Worm (Caenorhabditis elegans) whole organism, young adult: ENCODE results near the gene Y7A5A.24.

ENCODE experiments used
- B0019.2 ChIP-seq: fragments of 200-800 bp; sonication (Bioruptor generic); conservative IDR thresholded peaks from 2 replicates; pipeline ENCODE4 v1.3.6; 2022; ENCODE audit warnings: missing genetic modification reagents, missing genetic modification characterization, missing compliant biosample characterization
- B0261.1 ChIP-seq: sonication (generic microtip); optimal IDR thresholded peaks from 2 replicates; lab custom pipeline; 2016; ENCODE audit warnings: mild to moderate bottlenecking, missing genetic modification characterization, moderate library complexity, missing compliant biosample characterization
- B0336.3 ChIP-seq: fragments of 200-800 bp; sonication (Bioruptor generic); IDR thresholded peaks from 2 replicates; pipeline ENCODE4 v1.3.6; 2022; ENCODE audit warnings: missing genetic modification characterization, missing compliant biosample characterization
- C06A6.2 ChIP-seq: fragments of 200-800 bp; sonication (Bioruptor generic); conservative IDR thresholded peaks from 2 replicates; pipeline ENCODE4 v1.3.6; 2022; ENCODE audit warnings: missing genetic modification characterization, missing compliant biosample characterization
- C17E4.6 ChIP-seq: fragments of 200-800 bp; sonication (Bioruptor generic); IDR thresholded peaks from 2 replicates; pipeline ENCODE4 v1.3.6; 2022; ENCODE audit warnings: missing genetic modification reagents, missing genetic modification characterization, missing compliant biosample characterization
- F10E7.11 ChIP-seq: sonication (generic microtip); optimal IDR thresholded peaks from 2 replicates; lab custom pipeline; 2017; ENCODE audit warnings: mild to moderate bottlenecking, missing genetic modification characterization, moderate library complexity, missing compliant biosample characterization
- F33H1.4 ChIP-seq: fragments of 200-800 bp; sonication (Bioruptor generic); IDR thresholded peaks from 2 replicates; pipeline ENCODE4 v1.3.6; 2022; ENCODE audit warnings: missing genetic modification reagents, missing genetic modification characterization, missing compliant biosample characterization
- F57A8.1 ChIP-seq: fragments of 200-800 bp; sonication (Bioruptor generic); optimal IDR thresholded peaks from 2 replicates; lab custom pipeline; 2018; ENCODE audit warnings: mild to moderate bottlenecking, missing genetic modification characterization, moderate library complexity, missing compliant biosample characterization
- T07F8.4 ChIP-seq: sonication (generic microtip); optimal IDR thresholded peaks from 2 replicates; lab custom pipeline; 2016; ENCODE audit warnings: mild to moderate bottlenecking, missing genetic modification characterization, moderate library complexity, missing compliant biosample characterization
- Y53F4B.3 ChIP-seq: fragments of 200-800 bp; sonication (Bioruptor generic); IDR thresholded peaks from 2 replicates; pipeline ENCODE4 v1.3.6; 2022; ENCODE audit warnings: missing genetic modification reagents, missing genetic modification characterization, missing compliant biosample characterization
- Y56A3A.18 ChIP-seq: fragments of 200-800 bp; sonication (Bioruptor generic); IDR thresholded peaks from 2 replicates; pipeline ENCODE4 v1.3.6; 2022; ENCODE audit warnings: missing genetic modification reagents, missing genetic modification characterization, missing compliant biosample characterization
- Y67H2A.10 ChIP-seq: fragments of 200-800 bp; sonication (Bioruptor generic); conservative IDR thresholded peaks from 2 replicates; pipeline ENCODE4 v1.3.6; 2022; ENCODE audit warnings: missing genetic modification reagents, missing genetic modification characterization, missing compliant biosample characterization
- Y95B8A.8 ChIP-seq: fragments of 200-800 bp; sonication (Bioruptor generic); IDR thresholded peaks from 2 replicates; pipeline ENCODE4 v1.3.6; 2022; ENCODE audit warnings: missing genetic modification reagents, missing genetic modification characterization, missing compliant biosample characterization
- aptf-3 ChIP-seq: fragments of 200-800 bp; sonication (Bioruptor generic); IDR thresholded peaks from 2 replicates; pipeline ENCODE4 v1.3.6; 2022; ENCODE audit warnings: missing genetic modification characterization, missing compliant biosample characterization
- atf-7 ChIP-seq: sonication (generic microtip); optimal IDR thresholded peaks from 2 replicates; lab custom pipeline; 2017; ENCODE audit warnings: mild to moderate bottlenecking, missing genetic modification characterization, missing compliant biosample characterization
- athp-1 ChIP-seq: sonication (generic microtip); optimal IDR thresholded peaks from 2 replicates; lab custom pipeline; 2017; ENCODE audit warnings: mild to moderate bottlenecking, missing genetic modification characterization, missing compliant biosample characterization
- attf-3 ChIP-seq: fragments of 200-800 bp; sonication (Bioruptor generic); conservative IDR thresholded peaks from 2 replicates; pipeline ENCODE4 v1.3.6; 2022; ENCODE audit warnings: missing genetic modification reagents, missing genetic modification characterization, missing compliant biosample characterization
- bed-1 ChIP-seq: fragments of 200-800 bp; sonication (Bioruptor generic); IDR thresholded peaks from 2 replicates; pipeline ENCODE4 v1.3.6; 2022; ENCODE audit warnings: missing genetic modification reagents, missing genetic modification characterization, missing compliant biosample characterization
- ccch-3 ChIP-seq: fragments of 200-800 bp; sonication (Bioruptor generic); optimal IDR thresholded peaks from 2 replicates; lab custom pipeline; 2018; ENCODE audit warnings: mild to moderate bottlenecking, missing genetic modification characterization, missing compliant biosample characterization
- cebp-2 ChIP-seq: fragments of 200-800 bp; sonication (Bioruptor generic); IDR thresholded peaks from 2 replicates; pipeline ENCODE4 v1.3.6; 2022; ENCODE audit warnings: missing genetic modification characterization, missing compliant biosample characterization
- ceh-40 ChIP-seq: fragments of 200-800 bp; sonication (Bioruptor generic); IDR thresholded peaks from 2 replicates; pipeline ENCODE4 v1.3.6; 2022; ENCODE audit warnings: missing genetic modification characterization, missing compliant biosample characterization
- ceh-58 ChIP-seq: fragments of 200-800 bp; sonication (Bioruptor generic); IDR thresholded peaks from 2 replicates; pipeline ENCODE4 v1.3.6; 2022; ENCODE audit warnings: missing genetic modification characterization, missing compliant biosample characterization
- ceh-79 ChIP-seq: sonication (generic microtip); optimal IDR thresholded peaks from 2 replicates; lab custom pipeline; 2017; ENCODE audit warnings: mild to moderate bottlenecking, missing genetic modification characterization, missing compliant biosample characterization
- ceh-91 ChIP-seq: fragments of 200-800 bp; sonication (Bioruptor generic); IDR thresholded peaks from 2 replicates; pipeline ENCODE4 v1.3.6; 2022; ENCODE audit warnings: missing genetic modification reagents, missing genetic modification characterization, missing compliant biosample characterization
- dox-1 ChIP-seq: fragments of 200-800 bp; sonication (Bioruptor generic); IDR thresholded peaks from 2 replicates; pipeline ENCODE4 v1.3.6; 2022; ENCODE audit warnings: missing genetic modification reagents, missing genetic modification characterization, missing compliant biosample characterization
- dpff-1 ChIP-seq: sonication (generic microtip); optimal IDR thresholded peaks from 2 replicates; lab custom pipeline; 2017; ENCODE audit warnings: mild to moderate bottlenecking, missing genetic modification characterization, missing compliant biosample characterization
- egl-44 ChIP-seq: fragments of 200-800 bp; sonication (Bioruptor generic); IDR thresholded peaks from 2 replicates; pipeline ENCODE4 v1.3.6; 2022; ENCODE audit warnings: missing genetic modification reagents, missing genetic modification characterization, missing compliant biosample characterization
- hlh-12 ChIP-seq: sonication (generic microtip); optimal IDR thresholded peaks from 2 replicates; lab custom pipeline; 2016; ENCODE audit warnings: missing genetic modification characterization, missing compliant biosample characterization
- hrde-1 ChIP-seq: sonication (generic microtip); optimal IDR thresholded peaks from 2 replicates; lab custom pipeline; 2016; ENCODE audit warnings: missing genetic modification characterization, mild to moderate bottlenecking, missing compliant biosample characterization, moderate library complexity, missing genotype, missing genetic modification reagents, borderline replicate concordance
- lag-1 ChIP-seq: fragments of 200-800 bp; sonication (Bioruptor generic); IDR thresholded peaks from 2 replicates; pipeline ENCODE4 v1.3.6; 2022; ENCODE audit warnings: missing genetic modification reagents, missing genetic modification characterization, missing compliant biosample characterization
- let-526 ChIP-seq: fragments of 200-800 bp; sonication (Bioruptor generic); IDR thresholded peaks from 2 replicates; pipeline ENCODE4 v1.3.6; 2022; ENCODE audit warnings: missing genetic modification reagents, missing genetic modification characterization, missing compliant biosample characterization
- let-607 ChIP-seq, 2 experiments: fragments of 200-800 bp in 1 of 2; sonication (Bioruptor generic) in 1 of 2; sonication (generic microtip) in 1 of 2; optimal IDR thresholded peaks; 2 replicates each; lab custom pipeline; 2016 to 2018; ENCODE audit warnings: mild to moderate bottlenecking in 2 of 2, missing compliant biosample characterization in 2 of 2, missing genetic modification characterization in 2 of 2, moderate library complexity in 2 of 2, missing genotype in 1 of 2
- lin-54 ChIP-seq: fragments of 200-800 bp; sonication (Bioruptor generic); optimal IDR thresholded peaks from 2 replicates; lab custom pipeline; 2018; ENCODE audit warnings: mild to moderate bottlenecking, missing genetic modification characterization, missing compliant biosample characterization
- lsl-1 ChIP-seq: fragments of 200-800 bp; sonication (Bioruptor generic); optimal IDR thresholded peaks from 2 replicates; lab custom pipeline; 2018; ENCODE audit warnings: mild to moderate bottlenecking, missing genetic modification characterization, moderate library complexity, missing compliant biosample characterization
- madf-10 ChIP-seq: sonication (generic microtip); optimal IDR thresholded peaks from 2 replicates; lab custom pipeline; 2016; ENCODE audit warnings: mild to moderate bottlenecking, missing genetic modification characterization, missing compliant biosample characterization
- madf-3 ChIP-seq: fragments of 200-800 bp; sonication (Bioruptor generic); IDR thresholded peaks from 2 replicates; pipeline ENCODE4 v1.3.6; 2022; ENCODE audit warnings: missing genetic modification reagents, missing genetic modification characterization, missing compliant biosample characterization
- mel-28 ChIP-seq: sonication (generic microtip); optimal IDR thresholded peaks from 2 replicates; lab custom pipeline; 2016; ENCODE audit warnings: borderline replicate concordance, mild to moderate bottlenecking, missing genetic modification characterization, missing compliant biosample characterization
- mes-4 ChIP-seq: sonication (generic microtip); optimal IDR thresholded peaks from 2 replicates; lab custom pipeline; 2016; ENCODE audit warnings: missing genotype, missing genetic modification characterization, missing compliant biosample characterization
- mxl-1 ChIP-seq: sonication (generic microtip); optimal IDR thresholded peaks from 2 replicates; lab custom pipeline; 2016; ENCODE audit warnings: missing genetic modification characterization, missing compliant biosample characterization
- nfyb-1 ChIP-seq: fragments of 200-800 bp; sonication (Bioruptor generic); IDR thresholded peaks from 2 replicates; pipeline ENCODE4 v1.3.6; 2022; ENCODE audit warnings: missing genetic modification reagents, missing genetic modification characterization, missing compliant biosample characterization
- nhr-27 ChIP-seq: fragments of 200-800 bp; sonication (Bioruptor generic); optimal IDR thresholded peaks from 2 replicates; lab custom pipeline; 2018; ENCODE audit warnings: mild to moderate bottlenecking, missing genetic modification characterization, moderate library complexity, missing compliant biosample characterization
- nhr-80 ChIP-seq: sonication (generic microtip); optimal IDR thresholded peaks from 2 replicates; lab custom pipeline; 2016; ENCODE audit warnings: missing genetic modification characterization, missing compliant biosample characterization
- pbrm-1 ChIP-seq: fragments of 200-800 bp; sonication (Bioruptor generic); IDR thresholded peaks from 2 replicates; pipeline ENCODE4 v1.3.6; 2022; ENCODE audit warnings: missing genetic modification reagents, missing genetic modification characterization, missing compliant biosample characterization
- sptf-2 ChIP-seq: fragments of 200-800 bp; sonication (Bioruptor generic); optimal IDR thresholded peaks from 2 replicates; lab custom pipeline; 2018; ENCODE audit warnings: mild to moderate bottlenecking, missing genetic modification characterization, missing compliant biosample characterization
- tlf-1 ChIP-seq: fragments of 200-800 bp; sonication (Bioruptor generic); optimal IDR thresholded peaks from 2 replicates; lab custom pipeline; 2018; ENCODE audit warnings: mild to moderate bottlenecking, missing genetic modification characterization, missing compliant biosample characterization
- zim-3 ChIP-seq: sonication (generic microtip); optimal IDR thresholded peaks from 2 replicates; lab custom pipeline; 2017; ENCODE audit warnings: mild to moderate bottlenecking, missing genetic modification characterization, moderate library complexity, missing compliant biosample characterization
- ztf-18 ChIP-seq: sonication (generic microtip); optimal IDR thresholded peaks from 2 replicates; lab custom pipeline; 2016; ENCODE audit warnings: missing genotype, mild to moderate bottlenecking, missing genetic modification characterization, missing compliant biosample characterization
- ztf-6 ChIP-seq: fragments of 200-800 bp; sonication (Bioruptor generic); IDR thresholded peaks from 2 replicates; pipeline ENCODE4 v1.3.6; 2022; ENCODE audit warnings: missing genetic modification reagents, missing genetic modification characterization, missing compliant biosample characterization

Gene Y7A5A.24

DNA sequence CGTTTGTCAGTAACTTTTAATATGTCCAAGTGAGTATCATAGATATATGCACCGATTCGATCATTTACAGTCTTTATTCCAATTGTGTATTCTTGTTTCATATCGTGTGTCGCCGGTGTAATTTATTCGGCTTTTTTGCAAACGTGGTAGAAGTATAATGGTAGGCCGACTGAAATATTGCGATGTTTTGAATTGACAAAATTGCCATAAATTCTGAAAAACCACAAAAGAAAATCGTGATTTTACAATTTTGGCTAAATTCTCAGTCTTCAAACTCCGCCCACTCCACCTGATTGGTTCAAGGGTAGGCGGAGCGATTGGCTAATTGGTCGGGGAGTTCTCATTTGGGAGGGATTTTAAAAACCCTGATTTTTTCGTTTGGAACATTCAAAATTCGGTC is 2.6 kb upstream of the Y7A5A.24 start, which contains the start of gene Y7A5A.3:
Gene Y7A5A.3, minus strand, starts transcription at position 101 of the 400 bp plus-strand sequence.
- TF ChIP-seq F10E7.11 (tag; lab: Kevin White, UChicago), result no peak
- no peak for TF ChIP-seq dpff-1 (tag; lab: Kevin White, UChicago)
- no peak for TF ChIP-seq madf-3 (GFP tag; lab: Robert Waterston, UW)
- no peak for TF ChIP-seq mes-4 (tag; lab: Kevin White, UChicago)
- TF ChIP-seq ceh-58 (GFP tag; lab: Robert Waterston, UW), result no peak
- TF ChIP-seq T07F8.4 (tag; lab: Kevin White, UChicago), result no peak
- TF ChIP-seq nfyb-1 (GFP tag; lab: Robert Waterston, UW), result no peak
- no peak for TF ChIP-seq Y95B8A.8 (GFP tag; lab: Robert Waterston, UW)
- TF ChIP-seq aptf-3, result no peak
- no peak for TF ChIP-seq zim-3
- no peak for TF ChIP-seq bed-1 (GFP tag; lab: Robert Waterston, UW)
- no peak for TF ChIP-seq cebp-2 (GFP tag; lab: Robert Waterston, UW)
- TF ChIP-seq ztf-18 (tag; lab: Kevin White, UChicago), result no peak
- TF ChIP-seq sptf-2, result no peak
- no peak for TF ChIP-seq hlh-12

DNA sequence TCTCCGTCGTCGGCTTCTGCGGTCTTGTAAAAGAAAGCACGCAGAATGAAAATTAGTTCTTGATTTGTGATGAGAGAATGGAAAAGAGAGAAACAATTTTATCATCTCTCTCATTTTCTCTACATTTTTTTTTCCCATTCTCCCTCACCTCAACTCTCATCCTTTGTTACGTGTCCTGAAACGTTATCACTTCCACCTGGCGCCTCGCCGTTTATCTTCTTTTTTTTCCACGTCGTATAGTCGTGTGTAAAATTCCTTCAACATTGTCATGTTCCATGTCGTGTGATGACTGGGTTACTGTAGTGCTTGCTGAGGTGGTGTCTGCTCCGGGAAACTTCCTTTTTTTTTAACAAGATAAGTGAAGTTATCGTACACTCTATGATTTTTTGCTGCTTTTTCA is 2.4 kb downstream of the Y7A5A.24 start:
- TF ChIP-seq C17E4.6 (GFP tag; lab: Robert Waterston, UW), result no peak
- peak; percentile 97 to 98 for TF ChIP-seq let-607 (tag; optimal IDR thresholded peaks at IDR 0.05; lab: Kevin White, UChicago)
- no peak for TF ChIP-seq ceh-40 (GFP tag; lab: Robert Waterston, UW)
- no peak for TF ChIP-seq B0019.2 (GFP tag; lab: Robert Waterston, UW)
- no peak for TF ChIP-seq pbrm-1 (GFP tag; lab: Robert Waterston, UW)
- no peak for TF ChIP-seq lag-1 (GFP tag; lab: Robert Waterston, UW)
- no peak for TF ChIP-seq aptf-3
- TF ChIP-seq dox-1 (GFP tag; lab: Robert Waterston, UW), result peak; percentile 50; the same call in 1 of the 2 replicates
- no peak for TF ChIP-seq tlf-1 (GFP tag; lab: Kevin White, UChicago)
- TF ChIP-seq madf-10 (tag; lab: Kevin White, UChicago), result peak; percentile 19
- no peak for TF ChIP-seq ztf-6
- no peak for TF ChIP-seq lin-54 (GFP tag; lab: Kevin White, UChicago)
- no peak for TF ChIP-seq F10E7.11 (tag; lab: Kevin White, UChicago)
- TF ChIP-seq nhr-27, result no peak
- TF ChIP-seq ceh-91 (GFP tag; lab: Robert Waterston, UW), result no peak
- TF ChIP-seq hlh-12, result no peak
- no peak for TF ChIP-seq Y67H2A.10 (GFP tag; lab: Robert Waterston, UW)
- TF ChIP-seq F33H1.4 (GFP tag; lab: Robert Waterston, UW), result no peak
- TF ChIP-seq Y56A3A.18 (GFP tag; lab: Robert Waterston, UW), result no peak
- TF ChIP-seq let-526 (GFP tag; lab: Robert Waterston, UW), result no peak
- peak; percentile 48; the same call in 1 of the 2 replicates for TF ChIP-seq nfyb-1 (GFP tag; lab: Robert Waterston, UW)
- TF ChIP-seq C06A6.2, result no peak
- no peak for TF ChIP-seq mel-28 (tag; lab: Kevin White, UChicago)
- peak; percentile 98 for TF ChIP-seq nhr-80 (tag; lab: Kevin White, UChicago)
- TF ChIP-seq hrde-1, result no peak
- TF ChIP-seq mxl-1 (tag; lab: Kevin White, UChicago), result no peak
- no peak for TF ChIP-seq F57A8.1
- TF ChIP-seq athp-1 (tag; lab: Kevin White, UChicago), result no peak
- no peak for TF ChIP-seq B0261.1 (tag; lab: Kevin White, UChicago)
- TF ChIP-seq ccch-3, result no peak
- no peak for TF ChIP-seq lsl-1 (GFP tag; lab: Kevin White, UChicago)
- no peak for TF ChIP-seq attf-3 (GFP tag; lab: Robert Waterston, UW)
- TF ChIP-seq egl-44 (GFP tag; lab: Robert Waterston, UW), result no peak
- 0 out of 2 replicates have a peak, but pooled peaks have one; percentile 18 for TF ChIP-seq B0336.3
- TF ChIP-seq Y53F4B.3 (GFP tag; lab: Robert Waterston, UW), result no peak
- no peak for TF ChIP-seq ceh-79 (tag; lab: Kevin White, UChicago)
- no peak for TF ChIP-seq Y95B8A.8 (GFP tag; lab: Robert Waterston, UW)
- no peak for TF ChIP-seq zim-3
- TF ChIP-seq atf-7 (tag; lab: Kevin White, UChicago), result no peak
